Worm (Caenorhabditis elegans): ENCODE measurements around the gene C01G5.25.
A peak's percentile ranks its signal among the peaks of the same experiment; 100 is the strongest.

Gene C01G5.25

ce11 chrIV:6526522-6526921 is 15.0 kb upstream of the C01G5.25 start (continued):
- TF ChIP-seq sptf-2 (GFP tag; optimal IDR thresholded peaks at IDR 0.05): no peak
- no peak for TF ChIP-seq ztf-3 (GFP tag; optimal IDR thresholded peaks at IDR 0.05)
- TF ChIP-seq rec-8 (tag; optimal IDR thresholded peaks at IDR 0.05): peak in 1 of 2 experiments; percentile 44
- no peak for TF ChIP-seq mcd-1 (GFP tag; IDR thresholded peaks at IDR 0.05)
- TF ChIP-seq K12H6.12 (tag; optimal IDR thresholded peaks at IDR 0.05): no peak
- no peak for TF ChIP-seq F37B4.10 (GFP tag; IDR thresholded peaks at IDR 0.05)
- TF ChIP-seq snpc-1.3 (tag; optimal IDR thresholded peaks at IDR 0.05; ENCODE audit: insufficient read depth): peak; percentile 22
- TF ChIP-seq repo-1 (tag; optimal IDR thresholded peaks at IDR 0.05): peak; percentile 62
- peak; percentile 66 for TF ChIP-seq lin-54 (GFP tag; optimal IDR thresholded peaks at IDR 0.05)
- no peak for TF ChIP-seq F23B12.7 (tag; optimal IDR thresholded peaks at IDR 0.05; ENCODE audit: insufficient read depth)
- TF ChIP-seq tbx-9 (tag; optimal IDR thresholded peaks at IDR 0.05; ENCODE audit: borderline replicate concordance): no peak
- TF ChIP-seq ceh-100 (GFP tag; IDR thresholded peaks at IDR 0.05): peak; percentile 59
- 0 out of 2 replicates have a peak, but pooled peaks have one; percentile 72 for TF ChIP-seq cebp-2 (GFP tag; IDR thresholded peaks at IDR 0.05)
- no peak for TF ChIP-seq B0035.1 (tag; optimal IDR thresholded peaks at IDR 0.05)
- TF ChIP-seq attf-5 (GFP tag; optimal IDR thresholded peaks at IDR 0.05): no peak
- TF ChIP-seq madf-3 (GFP tag; IDR thresholded peaks at IDR 0.05): peak; percentile 66; the same call in 1 of the 2 replicates
- no peak for TF ChIP-seq sdz-38 (tag; optimal IDR thresholded peaks at IDR 0.05)
- TF ChIP-seq egrh-3 (GFP tag; IDR thresholded peaks at IDR 0.05): no peak
- TF ChIP-seq B0019.2 (GFP tag; conservative IDR thresholded peaks at IDR 0.05): no peak
- TF ChIP-seq lin-40 (tag; optimal IDR thresholded peaks at IDR 0.05): no peak
- TF ChIP-seq mxl-1 (tag; optimal IDR thresholded peaks at IDR 0.05): no peak
- TF ChIP-seq ztf-6 (GFP tag; IDR thresholded peaks at IDR 0.05): no peak
- no peak for TF ChIP-seq ets-4 (GFP tag; optimal IDR thresholded peaks at IDR 0.05)
- TF ChIP-seq lir-1 (GFP tag; conservative IDR thresholded peaks at IDR 0.05): no peak
- peak; percentile 65; the same call in 1 of the 2 replicates for TF ChIP-seq lin-26 (GFP tag; IDR thresholded peaks at IDR 0.05)
- no peak for TF ChIP-seq Y56A3A.18 (GFP tag; IDR thresholded peaks at IDR 0.05)
- peak; percentile 81 for TF ChIP-seq attf-6 (GFP tag; IDR thresholded peaks at IDR 0.05)
- TF ChIP-seq Y53F4B.3 (GFP tag; IDR thresholded peaks at IDR 0.05): no peak
- peak; percentile 80 for TF ChIP-seq hrde-1 (tag; optimal IDR thresholded peaks at IDR 0.05; ENCODE audit: borderline replicate concordance)
- 0 out of 2 replicates have a peak, but pooled peaks have one; percentile 41 for TF ChIP-seq F39B2.1 (GFP tag; IDR thresholded peaks at IDR 0.05)
- no peak for TF ChIP-seq akir-1 (GFP tag; optimal IDR thresholded peaks at IDR 0.05)
- 0 out of 2 replicates have a peak, but pooled peaks have one; percentile 23 for TF ChIP-seq egl-44 (GFP tag; IDR thresholded peaks at IDR 0.05)
- TF ChIP-seq ceh-27 (GFP tag; optimal IDR thresholded peaks at IDR 0.05): no peak
- TF ChIP-seq D2030.7 (GFP tag; IDR thresholded peaks at IDR 0.05): peak; percentile 47; the same call in 1 of the 2 replicates
- TF ChIP-seq F33H1.4 (GFP tag; IDR thresholded peaks at IDR 0.05): peak; percentile 33
- no peak for TF ChIP-seq ceh-91 (GFP tag; IDR thresholded peaks at IDR 0.05)
- TF ChIP-seq efl-1 (GFP tag; optimal IDR thresholded peaks at IDR 0.05): no peak
- no peak for TF ChIP-seq hlh-12 (tag; optimal IDR thresholded peaks at IDR 0.05)
- TF ChIP-seq snpc-3.4 (tag; optimal IDR thresholded peaks at IDR 0.05): peak; percentile 19
- peak; percentile 34; the same call in 1 of the 2 replicates for TF ChIP-seq hmg-1.2 (GFP tag; IDR thresholded peaks at IDR 0.05)
- TF ChIP-seq C17E4.6 (GFP tag; IDR thresholded peaks at IDR 0.05): no peak
- TF ChIP-seq fkh-3 (tag; optimal IDR thresholded peaks at IDR 0.05): peak; percentile 52
- no peak for TF ChIP-seq pha-4 (tag; optimal IDR thresholded peaks at IDR 0.05)
- no peak for TF ChIP-seq nhr-27 (tag; optimal IDR thresholded peaks at IDR 0.05)
- TF ChIP-seq lag-1 (GFP tag; IDR thresholded peaks at IDR 0.05): no peak
- TF ChIP-seq F57A8.1 (GFP tag; optimal IDR thresholded peaks at IDR 0.05): no peak
- TF ChIP-seq nhr-90 (tag; optimal IDR thresholded peaks at IDR 0.05): no peak
- TF ChIP-seq dpff-1 (tag; optimal IDR thresholded peaks at IDR 0.05): no peak
